Fruit fly (Drosophila melanogaster) whole organism, embryonic: Measurements from ENCODE around the gene CG11608.

ENCODE experiments used
- BEAF-32 ChIP-seq: fragments of 200-800 bp; sonication (Bioruptor generic); optimal IDR thresholded peaks from 3 replicates; lab custom pipeline; 2017; ENCODE audit warnings: missing biosample characterization, missing genetic modification characterization, mild to moderate bottlenecking, moderate library complexity, missing genetic modification reagents
- CG12659 ChIP-seq: fragments of 200-800 bp; sonication (Bioruptor generic); optimal IDR thresholded peaks from 3 replicates; lab custom pipeline; 2017; ENCODE audit warnings: mild to moderate bottlenecking, missing biosample characterization, missing genetic modification reagents, missing genetic modification characterization
- CG15479 ChIP-seq: fragments of 200-800 bp; sonication (Bioruptor generic); optimal IDR thresholded peaks from 3 replicates; lab custom pipeline; 2019; ENCODE audit warnings: missing biosample characterization, mild to moderate bottlenecking, missing genetic modification characterization, moderate library complexity
- CG15514 ChIP-seq: fragments of 200-800 bp; sonication (Bioruptor generic); optimal IDR thresholded peaks from 3 replicates; lab custom pipeline; 2017; ENCODE audit warnings: missing biosample characterization, missing genetic modification characterization, mild to moderate bottlenecking, moderate library complexity, missing genetic modification reagents
- CG16813 ChIP-seq: fragments of 200-800 bp; sonication (Bioruptor generic); IDR thresholded peaks from 3 replicates; pipeline ENCODE4 v1.3.6; 2022; ENCODE audit warnings: missing biosample characterization, missing genetic modification characterization; ENCODE audit not compliant: partially characterized antibody
- CG2875 ChIP-seq: fragments of 200-800 bp; sonication (Bioruptor generic); optimal IDR thresholded peaks from 2 replicates; lab custom pipeline; 2017; ENCODE audit warnings: missing biosample characterization, mild to moderate bottlenecking, missing genetic modification characterization, missing genetic modification reagents
- CG2889 ChIP-seq: fragments of 200-800 bp; sonication (Bioruptor generic); IDR thresholded peaks from 3 replicates; pipeline ENCODE4 v1.3.6; 2022; ENCODE audit warnings: missing biosample characterization, missing genetic modification characterization
- CG3838 ChIP-seq: fragments of 200-800 bp; sonication (Bioruptor generic); optimal IDR thresholded peaks from 3 replicates; lab custom pipeline; 2016; ENCODE audit warnings: missing biosample characterization, missing genetic modification characterization
- CG3995 ChIP-seq: fragments of 200-800 bp; sonication (Bioruptor generic); optimal IDR thresholded peaks from 3 replicates; lab custom pipeline; 2016; ENCODE audit warnings: missing biosample characterization, missing genetic modification characterization
- CG7786 ChIP-seq: fragments of 200-800 bp; sonication (Bioruptor generic); optimal IDR thresholded peaks from 2 replicates; lab custom pipeline; 2016; ENCODE audit warnings: missing biosample characterization, missing genetic modification characterization
- CG8765 ChIP-seq: fragments of 200-800 bp; sonication (Bioruptor generic); IDR thresholded peaks from 2 replicates; pipeline ENCODE4 v1.3.6; 2022; ENCODE audit warnings: missing biosample characterization, missing genetic modification characterization
- Chrac-16 ChIP-seq: fragments of 200-800 bp; sonication (Bioruptor generic); optimal IDR thresholded peaks from 3 replicates; lab custom pipeline; 2016; ENCODE audit warnings: missing biosample characterization, missing genetic modification characterization
- CkIIα-i1 ChIP-seq: fragments of 200-800 bp; sonication (Bioruptor generic); IDR thresholded peaks from 2 replicates; pipeline ENCODE4 v1.3.6; 2022; ENCODE audit warnings: missing biosample characterization, missing genetic modification characterization
- CrebB ChIP-seq: fragments of 200-800 bp; sonication (Bioruptor generic); optimal IDR thresholded peaks from 3 replicates; lab custom pipeline; 2018; ENCODE audit warnings: missing biosample characterization, mild to moderate bottlenecking, missing genetic modification characterization
- Drgx ChIP-seq: fragments of 200-800 bp; sonication (Bioruptor generic); IDR thresholded peaks from 2 replicates; pipeline ENCODE4 v1.3.6; 2022; ENCODE audit warnings: missing biosample characterization, missing genetic modification characterization
- HmgZ ChIP-seq: fragments of 200-800 bp; sonication (Bioruptor generic); optimal IDR thresholded peaks from 2 replicates; lab custom pipeline; 2018; ENCODE audit warnings: missing biosample characterization, mild to moderate bottlenecking, missing genetic modification characterization
- Hr51 ChIP-seq, 2 experiments: fragments of 200-800 bp; sonication (Bioruptor generic); optimal IDR thresholded peaks; 2 replicates in 1 of 2; 3 replicates in 1 of 2; lab custom pipeline; 2016 to 2018; ENCODE audit warnings: missing biosample characterization in 2 of 2, missing genetic modification characterization in 2 of 2, mild to moderate bottlenecking in 1 of 2, moderate library complexity in 1 of 2
- Mad ChIP-seq: fragments of 200-800 bp; sonication (Bioruptor generic); optimal IDR thresholded peaks from 2 replicates; lab custom pipeline; 2016; ENCODE audit warnings: missing biosample characterization, missing genetic modification characterization
- Meics ChIP-seq: fragments of 200-800 bp; sonication (Bioruptor generic); optimal IDR thresholded peaks from 2 replicates; lab custom pipeline; 2017; ENCODE audit warnings: missing biosample characterization, mild to moderate bottlenecking, missing genetic modification characterization
- Mrtf ChIP-seq: fragments of 200-800 bp; sonication (Bioruptor generic); IDR thresholded peaks from 3 replicates; pipeline ENCODE4 v1.3.6; 2022; ENCODE audit warnings: missing biosample characterization, missing genetic modification characterization
- PHDP ChIP-seq: fragments of 200-800 bp; sonication (Bioruptor generic); optimal IDR thresholded peaks from 3 replicates; lab custom pipeline; 2018; ENCODE audit warnings: missing biosample characterization, mild to moderate bottlenecking, missing genetic modification characterization, moderate library complexity
- Poxn ChIP-seq: fragments of 200-800 bp; sonication (Bioruptor generic); IDR thresholded peaks from 2 replicates; pipeline ENCODE4 v1.3.6; 2022; ENCODE audit warnings: missing biosample characterization, missing genetic modification characterization
- Side ChIP-seq: fragments of 200-800 bp; sonication (Bioruptor generic); optimal IDR thresholded peaks from 2 replicates; lab custom pipeline; 2016; ENCODE audit warnings: missing biosample characterization, missing genetic modification characterization
- Sox102F ChIP-seq: fragments of 200-800 bp; sonication (Bioruptor generic); optimal IDR thresholded peaks from 2 replicates; lab custom pipeline; 2018; ENCODE audit warnings: missing biosample characterization, mild to moderate bottlenecking, missing genetic modification characterization, moderate library complexity
- Taf1 ChIP-seq: fragments of 200-800 bp; sonication (Bioruptor generic); IDR thresholded peaks from 2 replicates; pipeline ENCODE4 v1.3.6; 2022; ENCODE audit warnings: missing biosample characterization, missing genetic modification characterization
- ab ChIP-seq: fragments of 200-800 bp; sonication (Bioruptor generic); optimal IDR thresholded peaks from 2 replicates; lab custom pipeline; 2016; ENCODE audit warnings: missing biosample characterization, missing genetic modification characterization
- ash1 ChIP-seq: fragments of 200-800 bp; sonication (Bioruptor generic); optimal IDR thresholded peaks from 2 replicates; lab custom pipeline; 2018; ENCODE audit warnings: missing biosample characterization, mild to moderate bottlenecking, missing genetic modification characterization
- bbx ChIP-seq: fragments of 200-800 bp; sonication (Bioruptor generic); IDR thresholded peaks from 2 replicates; pipeline ENCODE4 v1.3.6; 2022; ENCODE audit warnings: missing biosample characterization, missing genetic modification characterization; ENCODE audit not compliant: partially characterized antibody
- cas ChIP-seq: fragments of 200-800 bp; sonication (Bioruptor generic); IDR thresholded peaks from 2 replicates; pipeline ENCODE4 v1.3.6; 2022; ENCODE audit warnings: missing biosample characterization, missing genetic modification characterization
- corto ChIP-seq: fragments of 200-800 bp; sonication (Bioruptor generic); optimal IDR thresholded peaks from 2 replicates; lab custom pipeline; 2016; ENCODE audit warnings: missing biosample characterization, mild to moderate bottlenecking, missing genetic modification characterization, moderate library complexity
- cwo ChIP-seq: fragments of 200-800 bp; sonication (Bioruptor generic); optimal IDR thresholded peaks from 3 replicates; lab custom pipeline; 2017; ENCODE audit warnings: missing biosample characterization, missing genetic modification characterization, mild to moderate bottlenecking, moderate library complexity, missing genetic modification reagents
- dati ChIP-seq: fragments of 200-800 bp; sonication (Bioruptor generic); IDR thresholded peaks from 2 replicates; pipeline ENCODE4 v1.3.6; 2022; ENCODE audit warnings: missing biosample characterization, missing genetic modification characterization
- dmrt11E ChIP-seq: fragments of 200-800 bp; sonication (Bioruptor generic); optimal IDR thresholded peaks from 3 replicates; lab custom pipeline; 2018; ENCODE audit warnings: missing biosample characterization, mild to moderate bottlenecking, missing genetic modification characterization, moderate library complexity
- en ChIP-seq: fragments of 200-800 bp; sonication (Bioruptor generic); optimal IDR thresholded peaks from 2 replicates; lab custom pipeline; 2016; ENCODE audit warnings: missing biosample characterization, missing genetic modification characterization
- fu2 ChIP-seq: fragments of 200-800 bp; sonication (Bioruptor generic); optimal IDR thresholded peaks from 2 replicates; lab custom pipeline; 2016; ENCODE audit warnings: missing biosample characterization, missing genetic modification characterization
- gcm ChIP-seq: fragments of 200-800 bp; sonication (Bioruptor generic); optimal IDR thresholded peaks from 2 replicates; lab custom pipeline; 2019; ENCODE audit warnings: missing biosample characterization, mild to moderate bottlenecking, missing genetic modification characterization, moderate library complexity
- gem ChIP-seq: fragments of 200-800 bp; sonication (Bioruptor generic); optimal IDR thresholded peaks from 2 replicates; lab custom pipeline; 2019; ENCODE audit warnings: missing biosample characterization, mild to moderate bottlenecking, missing genetic modification characterization, moderate library complexity
- h ChIP-seq: fragments of >200 bp; optimal IDR thresholded peaks from 2 replicates; lab custom pipeline; 2017
- ham ChIP-seq: fragments of 200-800 bp; sonication (Bioruptor generic); IDR thresholded peaks from 2 replicates; pipeline ENCODE4 v1.3.6; 2022; ENCODE audit warnings: missing biosample characterization, missing genetic modification characterization
- hbn ChIP-seq: fragments of 200-800 bp; sonication (Bioruptor generic); IDR thresholded peaks from 2 replicates; pipeline ENCODE4 v1.3.6; 2022; ENCODE audit warnings: missing biosample characterization, missing genetic modification characterization; ENCODE audit not compliant: partially characterized antibody
- ind ChIP-seq: fragments of 200-800 bp; sonication (Bioruptor generic); optimal IDR thresholded peaks from 3 replicates; lab custom pipeline; 2016; ENCODE audit warnings: missing biosample characterization, missing genetic modification characterization
- lilli ChIP-seq: fragments of 200-800 bp; sonication (Bioruptor generic); optimal IDR thresholded peaks from 3 replicates; lab custom pipeline; 2016; ENCODE audit warnings: missing biosample characterization, missing genetic modification characterization
- lola ChIP-seq, 3 experiments: fragments of >200 bp in 2 of 3; fragments of 200-800 bp in 1 of 3; sonication (Bioruptor generic) in 1 of 3; optimal IDR thresholded peaks; 2 replicates each; lab custom pipeline; 2017 to 2019; ENCODE audit warnings: missing biosample characterization in 3 of 3, missing genetic modification characterization in 3 of 3, mild to moderate bottlenecking in 1 of 3, moderate library complexity in 1 of 3
- nau ChIP-seq: fragments of 200-800 bp; sonication (Bioruptor generic); optimal IDR thresholded peaks from 3 replicates; lab custom pipeline; 2017; ENCODE audit warnings: missing biosample characterization, mild to moderate bottlenecking, missing genetic modification characterization, missing genetic modification reagents
- oc ChIP-seq: fragments of 200-800 bp; sonication (Bioruptor generic); optimal IDR thresholded peaks from 2 replicates; lab custom pipeline; 2018; ENCODE audit warnings: missing biosample characterization, mild to moderate bottlenecking, missing genetic modification characterization, moderate library complexity
- pan ChIP-seq, 4 experiments: fragments of >200 bp in 3 of 4; fragments of 200-800 bp in 1 of 4; sonication (Bioruptor generic) in 1 of 4; optimal IDR thresholded peaks in 3 of 4; IDR thresholded peaks in 1 of 4; 2 replicates each; pipeline versions ENCODE4 v1.3.6 to Lab custom; 2017 to 2022; ENCODE audit warnings: missing biosample characterization in 2 of 4, missing genetic modification characterization in 2 of 4, mixed read lengths in 1 of 4
- pzg ChIP-seq: fragments of 200-800 bp; sonication (Bioruptor generic); optimal IDR thresholded peaks from 3 replicates; lab custom pipeline; 2018; ENCODE audit warnings: missing biosample characterization, mild to moderate bottlenecking, missing genetic modification characterization, moderate library complexity
- row ChIP-seq: fragments of 200-800 bp; sonication (Bioruptor generic); IDR thresholded peaks from 3 replicates; pipeline ENCODE4 v1.3.6; 2022; ENCODE audit warnings: missing biosample characterization, missing genetic modification characterization
- ssp ChIP-seq: fragments of 200-800 bp; sonication (Bioruptor generic); IDR thresholded peaks from 2 replicates; pipeline ENCODE4 v1.3.6; 2022; ENCODE audit warnings: missing biosample characterization, missing genetic modification characterization

Gene CG11608

DNA sequence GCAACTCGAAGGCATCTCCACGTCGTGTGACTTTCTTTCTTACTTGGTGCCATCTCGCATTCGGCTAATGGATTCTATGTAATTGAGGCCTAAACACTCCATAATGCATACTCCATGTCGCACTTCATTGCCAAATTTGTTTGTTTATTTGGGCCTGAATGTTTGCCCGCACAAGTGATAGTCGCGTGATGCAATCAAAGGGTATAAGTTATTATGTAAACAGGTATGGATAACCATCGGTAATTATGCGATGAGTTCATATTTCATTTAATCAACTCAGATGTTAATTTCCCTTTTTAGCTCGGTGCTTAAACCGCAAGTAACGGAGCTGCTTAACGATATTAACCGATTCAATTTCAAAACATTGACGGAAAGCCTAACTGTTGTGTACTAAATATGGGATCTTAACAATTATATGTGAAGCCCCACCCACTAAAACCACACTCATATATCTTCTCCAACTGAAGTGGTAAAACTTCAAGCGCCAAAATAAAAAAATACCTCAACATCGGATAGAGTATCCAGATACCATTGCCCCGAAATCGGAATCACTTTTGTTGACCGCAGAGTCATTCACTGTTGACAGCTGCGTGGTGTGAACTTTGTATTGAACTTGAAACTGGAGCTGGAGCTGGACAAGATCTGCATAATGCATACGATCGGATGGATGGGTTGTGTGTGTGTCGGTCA lies 6.5 kb downstream of the CG11608 start (continued):
- TF ChIP-seq HmgZ (no peak), lola (GFP tag; optimal IDR thresholded peaks at IDR 0.05; lab: Kevin White, UChicago) (no peak), ham (GFP tag; lab: Robert Waterston, UW) (no peak), cwo (GFP tag; lab: Kevin White, UChicago) (peak; percentile 6), Taf1 (GFP tag; lab: Robert Waterston, UW) (no peak), Side (GFP tag; lab: Kevin White, UChicago) (no peak), Mrtf (GFP tag; lab: Robert Waterston, UW) (no peak), hbn (GFP tag; lab: Robert Waterston, UW) (no peak), CG15514 (no peak), corto (no peak), CG3838 (no peak), oc (no peak), fu2 (GFP tag; lab: Kevin White, UChicago) (no peak), ssp (GFP tag; lab: Robert Waterston, UW) (no peak), Mad (GFP tag; lab: Kevin White, UChicago) (no peak), Hr51 (GFP tag; optimal IDR thresholded peaks at IDR 0.05; lab: Kevin White, UChicago) (peak in 1 of 2 experiments; percentile 34), Chrac-16 (no peak), Drgx (GFP tag; lab: Robert Waterston, UW) (no peak), dmrt11E (tag; lab: Kevin White, UChicago) (no peak), pan (optimal IDR thresholded peaks at IDR 0.05; lab: Kevin White, UChicago) (no peak), pan (GFP tag; optimal IDR thresholded peaks at IDR 0.05 in 1 of 2, IDR thresholded peaks at IDR 0.05 in 1 of 2) (no peak), gem (tag; lab: Kevin White, UChicago) (peak; percentile 44), Sox102F (GFP tag; lab: Kevin White, UChicago) (peak; percentile 42), BEAF-32 (no peak), ash1 (GFP tag; lab: Kevin White, UChicago) (no peak), pzg (GFP tag; lab: Kevin White, UChicago) (no peak), lilli (no peak), Meics (GFP tag; lab: Kevin White, UChicago) (no peak), ab (GFP tag; lab: Kevin White, UChicago) (no peak), nau (no peak), dati (GFP tag; lab: Robert Waterston, UW) (no peak), en (GFP tag; lab: Kevin White, UChicago) (no peak), row (GFP tag; lab: Robert Waterston, UW) (peak; percentile 43), CG16813 (GFP tag; lab: Robert Waterston, UW) (no peak), CrebB (no peak), gcm (GFP tag; lab: Kevin White, UChicago) (no peak), CkIIα-i1 (GFP tag; lab: Robert Waterston, UW) (no peak), Poxn (GFP tag; lab: Robert Waterston, UW) (no peak), CG7786 (GFP tag; lab: Kevin White, UChicago) (no peak), CG12659 (GFP tag; lab: Kevin White, UChicago) (no peak), CG2875 (GFP tag; lab: Kevin White, UChicago) (no peak), CG15479 (GFP tag; lab: Kevin White, UChicago) (no peak), PHDP (tag; lab: Kevin White, UChicago) (no peak), h (lab: Kevin White, UChicago) (no peak), CG3995 (GFP tag; lab: Kevin White, UChicago) (no peak), CG8765 (no peak), CG2889 (GFP tag; lab: Robert Waterston, UW) (no peak), cas (GFP tag; lab: Robert Waterston, UW) (no peak), ind (GFP tag; lab: Kevin White, UChicago) (no peak), bbx (GFP tag; lab: Robert Waterston, UW) (no peak)
